Worm (Caenorhabditis elegans): ENCODE data around the gene R05H10.1.

R05H10.1 gene

ce11 chrII:14822419-14822818, 29.2 kb upstream of the R05H10.1 start (continued):
- TF ChIP-seq rcor-1 (GFP tag; IDR thresholded peaks at IDR 0.05) (peak; percentile 45), xnd-1 (tag; optimal IDR thresholded peaks at IDR 0.05) (no peak), pha-4 (tag; optimal IDR thresholded peaks at IDR 0.05) (no peak), let-607 (tag; optimal IDR thresholded peaks at IDR 0.05) (peak in 1 of 2 experiments; percentile 1), aptf-2 (GFP tag; conservative IDR thresholded peaks at IDR 0.05) (no peak), hmg-1.2 (GFP tag; IDR thresholded peaks at IDR 0.05) (peak; percentile 96), madf-10 (tag; optimal IDR thresholded peaks at IDR 0.05) (no peak), cebp-1 (GFP tag; IDR thresholded peaks at IDR 0.05) (no peak), cebp-1 (tag; optimal IDR thresholded peaks at IDR 0.05) (peak; percentile 61), F57A8.1 (GFP tag; optimal IDR thresholded peaks at IDR 0.05) (no peak), rec-8 (tag; optimal IDR thresholded peaks at IDR 0.05) (no peak), ets-4 (GFP tag; optimal IDR thresholded peaks at IDR 0.05) (peak; percentile 4), ceh-27 (GFP tag; optimal IDR thresholded peaks at IDR 0.05) (peak; percentile 57), unc-62 (GFP tag; optimal IDR thresholded peaks at IDR 0.05) (no peak), lir-1 (GFP tag; conservative IDR thresholded peaks at IDR 0.05) (no peak), F23B12.7 (tag; optimal IDR thresholded peaks at IDR 0.05; ENCODE audit: insufficient read depth) (no peak), F49E8.2 (tag; optimal IDR thresholded peaks at IDR 0.05; ENCODE audit: insufficient read depth) (no peak), C17E4.6 (GFP tag; IDR thresholded peaks at IDR 0.05) (no peak), mcd-1 (GFP tag; IDR thresholded peaks at IDR 0.05) (peak; percentile 48), K12H6.12 (tag; optimal IDR thresholded peaks at IDR 0.05) (no peak), sea-2 (GFP tag; IDR thresholded peaks at IDR 0.05) (no peak), dox-1 (GFP tag; IDR thresholded peaks at IDR 0.05) (peak; percentile 71), bed-2 (GFP tag; IDR thresholded peaks at IDR 0.05) (no peak), madf-3 (GFP tag; IDR thresholded peaks at IDR 0.05) (no peak), ztf-3 (GFP tag; optimal IDR thresholded peaks at IDR 0.05) (no peak), ekl-4 (GFP tag; IDR thresholded peaks at IDR 0.05) (no peak), let-526 (GFP tag; IDR thresholded peaks at IDR 0.05) (no peak), aptf-3 (GFP tag; IDR thresholded peaks at IDR 0.05) (no peak), repo-1 (tag; optimal IDR thresholded peaks at IDR 0.05) (peak; percentile 9), lin-26 (GFP tag; IDR thresholded peaks at IDR 0.05) (peak; percentile 33; the same call in 1 of the 2 replicates), chd-7 (tag; optimal IDR thresholded peaks at IDR 0.05) (no peak), ceh-100 (GFP tag; IDR thresholded peaks at IDR 0.05) (no peak), madf-6 (GFP tag; IDR thresholded peaks at IDR 0.05) (no peak), Y67H2A.10 (GFP tag; conservative IDR thresholded peaks at IDR 0.05) (no peak), lsl-1 (GFP tag; optimal IDR thresholded peaks at IDR 0.05) (no peak), hmg-20 (GFP tag; IDR thresholded peaks at IDR 0.05) (no peak)

- TF ChIP-seq ztf-26 (tag; optimal IDR thresholded peaks at IDR 0.05) (no peak), ceh-58 (GFP tag; IDR thresholded peaks at IDR 0.05) (no peak), gei-17 (GFP tag; optimal IDR thresholded peaks at IDR 0.05) (no peak), T26A5.8 (tag; optimal IDR thresholded peaks at IDR 0.05) (no peak), snpc-4 (GFP tag; optimal IDR thresholded peaks at IDR 0.05) (no peak), snpc-4 (tag; optimal IDR thresholded peaks at IDR 0.05) (no peak), nfya-2 (GFP tag; IDR thresholded peaks at IDR 0.05) (no peak), snpc-1.1 (tag; optimal IDR thresholded peaks at IDR 0.05; ENCODE audit: insufficient read depth) (no peak), hlh-26 (GFP tag; conservative IDR thresholded peaks at IDR 0.05) (no peak), hrde-1 (tag; optimal IDR thresholded peaks at IDR 0.05; ENCODE audit: borderline replicate concordance) (no peak), die-1 (tag; optimal IDR thresholded peaks at IDR 0.05) (no peak), tlf-1 (GFP tag; optimal IDR thresholded peaks at IDR 0.05) (no peak), rpc-1 (optimal IDR thresholded peaks at IDR 0.05) (no peak), rpc-1 (tag; optimal IDR thresholded peaks at IDR 0.05) (no peak), aptf-2 (GFP tag; conservative IDR thresholded peaks at IDR 0.05) (no peak), F23B12.7 (tag; optimal IDR thresholded peaks at IDR 0.05; ENCODE audit: insufficient read depth) (no peak), B0261.1 (tag; optimal IDR thresholded peaks at IDR 0.05) (no peak)
These were observed 26.2 kb upstream of the R05H10.1 start for ce11 chrII:14825413-14825812.
